Fruit fly (Drosophila melanogaster) whole organism, embryonic: ENCODE measurements around the gene CG16956.
A peak's percentile ranks its signal among the peaks of the same experiment; 100 is the strongest.

Source experiments
- Adf1 ChIP-seq: fragments of 200-800 bp; sonication (Bioruptor generic); IDR thresholded peaks from 2 replicates; pipeline ENCODE4 v1.3.6; 2022; ENCODE audit warnings: missing biosample characterization, missing genetic modification characterization
- Aef1 ChIP-seq: fragments of 200-800 bp; sonication (Bioruptor generic); IDR thresholded peaks from 3 replicates; pipeline ENCODE4 v1.3.6; 2022; ENCODE audit warnings: missing biosample characterization, missing genetic modification characterization
- B-H2 ChIP-seq: fragments of 200-800 bp; sonication (Bioruptor generic); optimal IDR thresholded peaks from 2 replicates; lab custom pipeline; 2018; ENCODE audit warnings: missing biosample characterization, mild to moderate bottlenecking, missing genetic modification characterization
- Bgb ChIP-seq: fragments of 200-800 bp; sonication (Bioruptor generic); IDR thresholded peaks from 2 replicates; pipeline ENCODE4 v1.3.6; 2022; ENCODE audit warnings: missing biosample characterization, missing genetic modification characterization; ENCODE audit not compliant: partially characterized antibody
- CG10147 ChIP-seq: fragments of 200-800 bp; sonication (Bioruptor generic); optimal IDR thresholded peaks from 2 replicates; lab custom pipeline; 2019; ENCODE audit warnings: missing biosample characterization, mild to moderate bottlenecking, missing genetic modification characterization, moderate library complexity
- CG10321 ChIP-seq: fragments of 200-800 bp; sonication (Bioruptor generic); IDR thresholded peaks from 2 replicates; pipeline ENCODE4 v1.3.6; 2022; ENCODE audit warnings: missing biosample characterization, missing genetic modification characterization
- CG10979 ChIP-seq: fragments of 200-800 bp; sonication (Bioruptor generic); optimal IDR thresholded peaks from 2 replicates; lab custom pipeline; 2018; ENCODE audit warnings: missing biosample characterization, mild to moderate bottlenecking, missing genetic modification characterization, moderate library complexity
- CG12391 ChIP-seq: fragments of 200-800 bp; sonication (Bioruptor generic); optimal IDR thresholded peaks from 3 replicates; lab custom pipeline; 2018; ENCODE audit warnings: missing biosample characterization, mild to moderate bottlenecking, missing genetic modification characterization, moderate library complexity
- CG13287 ChIP-seq: fragments of 200-800 bp; sonication (Bioruptor generic); IDR thresholded peaks from 2 replicates; pipeline ENCODE4 v1.3.6; 2022; ENCODE audit warnings: missing biosample characterization, missing genetic modification characterization; ENCODE audit not compliant: partially characterized antibody
- CG13775 ChIP-seq: fragments of 200-800 bp; sonication (Bioruptor generic); optimal IDR thresholded peaks from 3 replicates; lab custom pipeline; 2017; ENCODE audit warnings: missing biosample characterization, mild to moderate bottlenecking, missing genetic modification characterization
- CG17186 ChIP-seq: fragments of 200-800 bp; sonication (Bioruptor generic); optimal IDR thresholded peaks from 3 replicates; lab custom pipeline; 2017; ENCODE audit warnings: missing biosample characterization, missing genetic modification reagents, missing genetic modification characterization
- CG2120 ChIP-seq: fragments of 200-800 bp; sonication (Bioruptor generic); optimal IDR thresholded peaks from 3 replicates; lab custom pipeline; 2016; ENCODE audit warnings: missing biosample characterization, missing genetic modification characterization
- CG30403 ChIP-seq: fragments of 200-800 bp; sonication (Bioruptor generic); optimal IDR thresholded peaks from 3 replicates; lab custom pipeline; 2016; ENCODE audit warnings: missing biosample characterization, missing genetic modification characterization
- CG3726 ChIP-seq: fragments of 200-800 bp; sonication (Bioruptor generic); IDR thresholded peaks from 3 replicates; pipeline ENCODE4, ENCODE4 v1.3.6; 2022; ENCODE audit warnings: missing biosample characterization, missing genetic modification characterization
- CG4360 ChIP-seq: fragments of 200-800 bp; sonication (Bioruptor generic); IDR thresholded peaks from 2 replicates; pipeline ENCODE4 v1.3.6; 2022; ENCODE audit warnings: missing biosample characterization, missing genetic modification characterization
- CG5180 ChIP-seq: fragments of 200-800 bp; sonication (Bioruptor generic); optimal IDR thresholded peaks from 3 replicates; lab custom pipeline; 2017; ENCODE audit warnings: missing biosample characterization, missing genetic modification characterization, mild to moderate bottlenecking, moderate library complexity, missing genetic modification reagents
- CG6254 ChIP-seq: fragments of 200-800 bp; sonication (Bioruptor generic); optimal IDR thresholded peaks from 3 replicates; lab custom pipeline; 2017; ENCODE audit warnings: mild to moderate bottlenecking, missing biosample characterization, missing genetic modification reagents, missing genetic modification characterization
- CG8281 ChIP-seq: fragments of 200-800 bp; sonication (Bioruptor generic); optimal IDR thresholded peaks from 2 replicates; lab custom pipeline; 2018; ENCODE audit warnings: missing biosample characterization, mild to moderate bottlenecking, missing genetic modification characterization, moderate library complexity
- CG9727 ChIP-seq: fragments of 200-800 bp; sonication (Bioruptor generic); optimal IDR thresholded peaks from 3 replicates; lab custom pipeline; 2017; ENCODE audit warnings: missing biosample characterization, mild to moderate bottlenecking, missing genetic modification characterization
- CkIIα-i1 ChIP-seq: fragments of 200-800 bp; sonication (Bioruptor generic); IDR thresholded peaks from 2 replicates; pipeline ENCODE4 v1.3.6; 2022; ENCODE audit warnings: missing biosample characterization, missing genetic modification characterization
- E2f1 ChIP-seq: fragments of 200-800 bp; sonication (Bioruptor generic); IDR thresholded peaks from 2 replicates; pipeline ENCODE4 v1.3.6; 2022; ENCODE audit warnings: missing biosample characterization, missing genetic modification characterization
- Fer2 ChIP-seq: fragments of 200-800 bp; sonication (Bioruptor generic); optimal IDR thresholded peaks from 2 replicates; lab custom pipeline; 2018; ENCODE audit warnings: missing biosample characterization, mild to moderate bottlenecking, missing genetic modification characterization, moderate library complexity
- HLH3B ChIP-seq: fragments of 200-800 bp; sonication (Bioruptor generic); IDR thresholded peaks from 2 replicates; pipeline ENCODE4 v1.3.6; 2022; ENCODE audit warnings: missing biosample characterization, missing genetic modification characterization
- Hand ChIP-seq: fragments of 200-800 bp; sonication (Bioruptor generic); optimal IDR thresholded peaks from 2 replicates; lab custom pipeline; 2017; ENCODE audit warnings: mild to moderate bottlenecking, missing biosample characterization, missing genetic modification reagents, missing genetic modification characterization
- HmgD ChIP-seq: fragments of 200-800 bp; sonication (Bioruptor generic); optimal IDR thresholded peaks from 3 replicates; lab custom pipeline; 2016; ENCODE audit warnings: missing biosample characterization, missing genetic modification characterization
- Hsf ChIP-seq: fragments of 200-800 bp; sonication (Bioruptor generic); optimal IDR thresholded peaks from 3 replicates; lab custom pipeline; 2016; ENCODE audit warnings: missing biosample characterization, missing genetic modification characterization
- MBD-R2 ChIP-seq: fragments of 200-800 bp; sonication (Bioruptor generic); IDR thresholded peaks from 2 replicates; pipeline ENCODE4 v1.3.6; 2022; ENCODE audit warnings: missing biosample characterization, missing genetic modification characterization
- Mad ChIP-seq: fragments of 200-800 bp; sonication (Bioruptor generic); optimal IDR thresholded peaks from 2 replicates; lab custom pipeline; 2016; ENCODE audit warnings: missing biosample characterization, missing genetic modification characterization
- Med ChIP-seq: fragments of 200-800 bp; sonication (Bioruptor generic); peaks from one replicate; lab custom pipeline; 2016; ENCODE audit warnings: missing biosample characterization, missing genetic modification characterization, mild to moderate bottlenecking, inconsistent platforms, moderate library complexity
- NfI ChIP-seq: fragments of 200-800 bp; sonication (Bioruptor generic); optimal IDR thresholded peaks from 3 replicates; lab custom pipeline; 2018; ENCODE audit warnings: missing biosample characterization, mild to moderate bottlenecking, missing genetic modification characterization, moderate library complexity
- Ptx1 ChIP-seq: fragments of 200-800 bp; sonication (Bioruptor generic); IDR thresholded peaks from 2 replicates; pipeline ENCODE4 v1.3.6; 2022; ENCODE audit warnings: missing biosample characterization, missing genetic modification characterization
- Sry-β ChIP-seq: fragments of 200-800 bp; sonication (Bioruptor generic); optimal IDR thresholded peaks from 2 replicates; lab custom pipeline; 2018; ENCODE audit warnings: missing biosample characterization, mild to moderate bottlenecking, missing genetic modification characterization, moderate library complexity
- aop ChIP-seq: fragments of 200-800 bp; sonication (Bioruptor generic); IDR thresholded peaks from 2 replicates; pipeline ENCODE4 v1.3.6; 2022; ENCODE audit warnings: missing biosample characterization, missing genetic modification characterization
- bcd ChIP-seq: fragments of 200-800 bp; sonication (Bioruptor generic); optimal IDR thresholded peaks from 2 replicates; lab custom pipeline; 2017; ENCODE audit warnings: missing biosample characterization, mild to moderate bottlenecking, missing genetic modification characterization
- chif ChIP-seq, 2 experiments: fragments of 200-800 bp; sonication (Bioruptor generic); optimal IDR thresholded peaks; 3 replicates each; lab custom pipeline; 2016; ENCODE audit warnings: missing biosample characterization in 2 of 2, missing genetic modification characterization in 2 of 2
- esg ChIP-seq: fragments of 200-800 bp; sonication (Bioruptor generic); conservative IDR thresholded peaks from 2 replicates; pipeline ENCODE4 v1.3.6; 2022; ENCODE audit warnings: missing biosample characterization, missing genetic modification characterization
- ewg ChIP-seq: fragments of 200-800 bp; sonication (Bioruptor generic); optimal IDR thresholded peaks from 3 replicates; lab custom pipeline; 2017; ENCODE audit warnings: mild to moderate bottlenecking, missing biosample characterization, missing genetic modification reagents, missing genetic modification characterization
- h ChIP-seq: fragments of >200 bp; optimal IDR thresholded peaks from 2 replicates; lab custom pipeline; 2017
- her ChIP-seq: fragments of 200-800 bp; sonication (Bioruptor generic); optimal IDR thresholded peaks from 2 replicates; lab custom pipeline; 2016; ENCODE audit warnings: missing biosample characterization, missing genetic modification characterization
- knrl ChIP-seq: fragments of 200-800 bp; sonication (Bioruptor generic); IDR thresholded peaks from 3 replicates; pipeline ENCODE4 v1.3.6; 2022; ENCODE audit warnings: missing biosample characterization, missing genetic modification characterization; ENCODE audit not compliant: partially characterized antibody
- lilli ChIP-seq: fragments of 200-800 bp; sonication (Bioruptor generic); optimal IDR thresholded peaks from 3 replicates; lab custom pipeline; 2016; ENCODE audit warnings: missing biosample characterization, missing genetic modification characterization
- mam ChIP-seq: fragments of 200-800 bp; sonication (Bioruptor generic); optimal IDR thresholded peaks from 3 replicates; lab custom pipeline; 2016; ENCODE audit warnings: missing biosample characterization, missing genetic modification characterization
- pho ChIP-seq: fragments of 200-800 bp; sonication (Bioruptor generic); optimal IDR thresholded peaks from 2 replicates; lab custom pipeline; 2016; ENCODE audit warnings: missing biosample characterization, missing genetic modification characterization
- pum ChIP-seq: fragments of 200-800 bp; sonication (Bioruptor generic); optimal IDR thresholded peaks from 2 replicates; lab custom pipeline; 2016; ENCODE audit warnings: missing biosample characterization, missing genetic modification characterization
- sisA ChIP-seq: fragments of 200-800 bp; sonication (Bioruptor generic); IDR thresholded peaks from 2 replicates; pipeline ENCODE4 v1.3.6; 2022; ENCODE audit warnings: missing biosample characterization, missing genetic modification characterization
- ssp ChIP-seq: fragments of 200-800 bp; sonication (Bioruptor generic); IDR thresholded peaks from 2 replicates; pipeline ENCODE4 v1.3.6; 2022; ENCODE audit warnings: missing biosample characterization, missing genetic modification characterization
- sug ChIP-seq: fragments of 200-800 bp; optimal IDR thresholded peaks from 2 replicates; lab custom pipeline; 2019; ENCODE audit warnings: missing biosample characterization, mild to moderate bottlenecking, missing genetic modification characterization, moderate library complexity
- toy ChIP-seq: fragments of 200-800 bp; sonication (Bioruptor generic); IDR thresholded peaks from 2 replicates; pipeline ENCODE4 v1.3.6; 2022; ENCODE audit warnings: missing biosample characterization, missing genetic modification characterization
- trem ChIP-seq: fragments of 200-800 bp; optimal IDR thresholded peaks from 3 replicates; lab custom pipeline; 2019; ENCODE audit warnings: missing biosample characterization, mild to moderate bottlenecking, missing genetic modification characterization, moderate library complexity
- twi ChIP-seq: fragments of 200-800 bp; optimal IDR thresholded peaks from 2 replicates; lab custom pipeline; 2019; ENCODE audit warnings: missing biosample characterization, mild to moderate bottlenecking, missing genetic modification characterization, moderate library complexity

CG16956 gene

dm6 chr2L:13366109-13366747 lies 48.1 kb downstream of the CG16956 start, which contains the start of the genes Nnp-1 and Grx3 (continued):
- TF ChIP-seq Bgb (GFP tag; lab: Robert Waterston, UW) (0 out of 2 replicates have a peak, but pooled peaks have one; percentile 7), pum (GFP tag; lab: Kevin White, UChicago) (no peak), toy (GFP tag; lab: Robert Waterston, UW) (no peak), CG3726 (GFP tag; lab: Robert Waterston, UW) (no peak), Aef1 (peak; percentile 30; the same call in 2 of the 3 replicates), CkIIα-i1 (no peak), pho (peak; percentile 7), NfI (peak; percentile 59), bcd (peak; percentile 45), CG2120 (GFP tag; lab: Kevin White, UChicago) (peak; percentile 52), Fer2 (tag; lab: Kevin White, UChicago) (peak; percentile 54), E2f1 (GFP tag; lab: Robert Waterston, UW) (0 out of 2 replicates have a peak, but pooled peaks have one; percentile 24), ssp (GFP tag; lab: Robert Waterston, UW) (peak; percentile 86), CG10979 (tag; lab: Kevin White, UChicago) (peak; percentile 43), CG10321 (GFP tag; lab: Robert Waterston, UW) (no peak), Ptx1 (GFP tag; lab: Robert Waterston, UW) (peak; percentile 59), chif (GFP tag; optimal IDR thresholded peaks at IDR 0.05; lab: Kevin White, UChicago) (no peak), HmgD (GFP tag; lab: Kevin White, UChicago) (no peak), knrl (peak; percentile 32; the same call in 1 of the 3 replicates), B-H2 (GFP tag; lab: Kevin White, UChicago) (peak; percentile 73), aop (no peak), mam (GFP tag; lab: Kevin White, UChicago) (peak; percentile 33), Med (peak; percentile 81), Sry-β (peak; percentile 92), sug (peak; percentile 82), twi (tag; lab: Kevin White, UChicago) (peak; percentile 59), ewg (GFP tag; lab: Kevin White, UChicago) (peak; percentile 24), her (GFP tag; lab: Kevin White, UChicago) (peak; percentile 33), Hand (GFP tag; lab: Kevin White, UChicago) (no peak), trem (tag; lab: Kevin White, UChicago) (peak; percentile 75), esg (GFP tag; lab: Robert Waterston, UW) (0 out of 2 replicates have a peak, but pooled peaks have one; percentile 29), CG4360 (GFP tag; lab: Robert Waterston, UW) (peak; percentile 46; the same call in 1 of the 2 replicates), Mad (GFP tag; lab: Kevin White, UChicago) (peak; percentile 37), sisA (GFP tag; lab: Robert Waterston, UW) (peak; percentile 19; the same call in 1 of the 2 replicates), CG30403 (peak; percentile 57), CG12391 (tag; lab: Kevin White, UChicago) (no peak), lilli (GFP tag; lab: Kevin White, UChicago) (peak; percentile 48), CG5180 (peak; percentile 71), CG13287 (GFP tag; lab: Robert Waterston, UW) (0 out of 2 replicates have a peak, but pooled peaks have one; percentile 30), CG10147 (GFP tag; lab: Kevin White, UChicago) (no peak), HLH3B (GFP tag; lab: Robert Waterston, UW) (no peak), CG6254 (GFP tag; lab: Kevin White, UChicago) (peak; percentile 5), CG13775 (GFP tag; lab: Kevin White, UChicago) (peak; percentile 44), h (lab: Kevin White, UChicago) (no peak), Hsf (GFP tag; lab: Kevin White, UChicago) (peak; percentile 7), CG17186 (GFP tag; lab: Kevin White, UChicago) (peak; percentile 13), MBD-R2 (GFP tag; lab: Robert Waterston, UW) (peak; percentile 57), CG9727 (GFP tag; lab: Kevin White, UChicago) (no peak), CG8281 (tag; lab: Kevin White, UChicago) (peak; percentile 31), Adf1 (GFP tag; lab: Robert Waterston, UW) (peak; percentile 44)
